In genomic region chrV:19629544-19629943, ce11 we compare ENCODE assay signal across 5 worm cellular contexts.
TF ChIP-seq lines count a peak whose summit lies in the region.

No protein-coding gene starts in this region.

TF ChIP-seq in whole organism, L1 larva, 84 proteins besides CTCF, POLR2A, EP300 and RAD21:
- TF ChIP-seq efl-1 (optimal IDR thresholded peaks at IDR 0.05; lab: Kevin White, UChicago) (no peak), efl-1 (GFP tag; optimal IDR thresholded peaks at IDR 0.05 in 1 of 2; lab: Kevin White, UChicago) (peak in 1 of 2 experiments; percentile 35), nhr-19 (GFP tag; conservative IDR thresholded peaks at IDR 0.05; lab: Robert Waterston, UW) (0 out of 2 replicates have a peak, but pooled peaks have one; percentile 26), nhr-90 (tag; optimal IDR thresholded peaks at IDR 0.05; lab: Kevin White, UChicago; ENCODE audit: poor library complexity) (no peak)

TF ChIP-seq in whole organism, L4 larva, 104 proteins besides CTCF, POLR2A, EP300 and RAD21:
- TF ChIP-seq set-16 (GFP tag; IDR thresholded peaks at IDR 0.05; lab: Robert Waterston, UW) = peak; percentile 40; the same call in 1 of the 2 replicates
- TF ChIP-seq hif-1 (tag; optimal IDR thresholded peaks at IDR 0.05; lab: Kevin White, UChicago) = no peak
- TF ChIP-seq nhr-48 (tag; optimal IDR thresholded peaks at IDR 0.05; lab: Kevin White, UChicago) = no peak
- TF ChIP-seq nhr-41 (GFP tag; IDR thresholded peaks at IDR 0.05; lab: Robert Waterston, UW) = no peak
- 0 out of 2 replicates have a peak, but pooled peaks have one; percentile 5 for TF ChIP-seq tra-1 (GFP tag; IDR thresholded peaks at IDR 0.05; lab: Robert Waterston, UW)
- TF ChIP-seq snpc-4 (tag; optimal IDR thresholded peaks at IDR 0.05; lab: Kevin White, UChicago) = no peak
- peak in 1 of 2 experiments; percentile 67 for TF ChIP-seq unc-62 (GFP tag; optimal IDR thresholded peaks at IDR 0.05 in 1 of 2; lab: Kevin White, UChicago)
- no peak for TF ChIP-seq unc-62 (tag; optimal IDR thresholded peaks at IDR 0.05; lab: Kevin White, UChicago)
- TF ChIP-seq vab-7 (GFP tag; IDR thresholded peaks at IDR 0.05; lab: Robert Waterston, UW) = 0 out of 2 replicates have a peak, but pooled peaks have one; percentile 30
- 0 out of 4 replicates have a peak, but pooled peaks of 1 of the 2 experiments have one; percentile 48 for TF ChIP-seq madf-5 (GFP tag; IDR thresholded peaks at IDR 0.05; lab: Robert Waterston, UW)

TF ChIP-seq in whole organism, early embryonic, 17 proteins besides CTCF, POLR2A, EP300 and RAD21:
- TF ChIP-seq pes-1 (GFP tag; IDR thresholded peaks at IDR 0.05; lab: Robert Waterston, UW) (peak; percentile 53), hmg-4 (GFP tag; optimal IDR thresholded peaks at IDR 0.05; lab: Kevin White, UChicago) (peak; percentile 37), hnd-1 (tag; optimal IDR thresholded peaks at IDR 0.05; lab: Kevin White, UChicago) (no peak)

TF ChIP-seq in whole organism, late embryonic, 69 proteins besides CTCF, POLR2A, EP300 and RAD21:
- no peak for TF ChIP-seq mec-3 (tag; optimal IDR thresholded peaks at IDR 0.05; lab: Kevin White, UChicago; ENCODE audit: borderline replicate concordance)
- TF ChIP-seq unc-42 (tag; optimal IDR thresholded peaks at IDR 0.05; lab: Kevin White, UChicago) = no peak
- no peak for TF ChIP-seq ceh-9 (tag; optimal IDR thresholded peaks at IDR 0.05; lab: Kevin White, UChicago)
- no peak for TF ChIP-seq ztf-16 (tag; optimal IDR thresholded peaks at IDR 0.05; lab: Kevin White, UChicago)
- TF ChIP-seq ceh-34 (tag; optimal IDR thresholded peaks at IDR 0.05; lab: Kevin White, UChicago) = no peak
- TF ChIP-seq unc-3 (GFP tag; conservative IDR thresholded peaks at IDR 0.05; lab: Robert Waterston, UW) = peak; percentile 11; the same call in 1 of the 2 replicates
- TF ChIP-seq unc-3 (tag; optimal IDR thresholded peaks at IDR 0.05; lab: Kevin White, UChicago) = no peak
- no peak for TF ChIP-seq tbx-7 (tag; optimal IDR thresholded peaks at IDR 0.05; lab: Kevin White, UChicago)

TF ChIP-seq in whole organism, young adult, 124 proteins besides CTCF, POLR2A, EP300 and RAD21 (continues in another document):
- TF ChIP-seq fkh-3 (tag; optimal IDR thresholded peaks at IDR 0.05; lab: Kevin White, UChicago) (no peak), nfya-2 (GFP tag; IDR thresholded peaks at IDR 0.05; lab: Robert Waterston, UW) (0 out of 2 replicates have a peak, but pooled peaks have one; percentile 58), ceh-79 (tag; optimal IDR thresholded peaks at IDR 0.05; lab: Kevin White, UChicago) (no peak), F52B5.7 (tag; optimal IDR thresholded peaks at IDR 0.05; lab: Kevin White, UChicago) (no peak), snpc-3.4 (tag; optimal IDR thresholded peaks at IDR 0.05; lab: Kevin White, UChicago) (no peak), F57C9.4 (tag; optimal IDR thresholded peaks at IDR 0.05; lab: Kevin White, UChicago) (no peak), ztf-18 (tag; optimal IDR thresholded peaks at IDR 0.05; lab: Kevin White, UChicago) (no peak), zim-3 (tag; optimal IDR thresholded peaks at IDR 0.05; lab: Kevin White, UChicago) (no peak), nhr-179 (tag; optimal IDR thresholded peaks at IDR 0.05; lab: Kevin White, UChicago) (no peak), gei-17 (GFP tag; optimal IDR thresholded peaks at IDR 0.05; lab: Kevin White, UChicago) (no peak), lsl-1 (GFP tag; optimal IDR thresholded peaks at IDR 0.05; lab: Kevin White, UChicago) (no peak), mxl-1 (tag; optimal IDR thresholded peaks at IDR 0.05; lab: Kevin White, UChicago) (no peak), ztf-28 (GFP tag; IDR thresholded peaks at IDR 0.05; lab: Robert Waterston, UW) (0 out of 2 replicates have a peak, but pooled peaks have one; percentile 44), efl-1 (GFP tag; optimal IDR thresholded peaks at IDR 0.05; lab: Kevin White, UChicago) (no peak), D2030.7 (GFP tag; IDR thresholded peaks at IDR 0.05; lab: Robert Waterston, UW) (0 out of 2 replicates have a peak, but pooled peaks have one; percentile 24), Y53F4B.3 (GFP tag; IDR thresholded peaks at IDR 0.05; lab: Robert Waterston, UW) (no peak), ztf-25 (GFP tag; IDR thresholded peaks at IDR 0.05; lab: Robert Waterston, UW) (no peak), cebp-1 (GFP tag; IDR thresholded peaks at IDR 0.05; lab: Robert Waterston, UW) (no peak), cebp-1 (tag; optimal IDR thresholded peaks at IDR 0.05; lab: Kevin White, UChicago) (no peak), dpl-1 (GFP tag; optimal IDR thresholded peaks at IDR 0.05; lab: Kevin White, UChicago) (no peak), hmg-1.2 (GFP tag; IDR thresholded peaks at IDR 0.05; lab: Robert Waterston, UW) (peak; percentile 96), lin-40 (tag; optimal IDR thresholded peaks at IDR 0.05; lab: Kevin White, UChicago) (no peak), nhr-90 (tag; optimal IDR thresholded peaks at IDR 0.05; lab: Kevin White, UChicago) (no peak), repo-1 (tag; optimal IDR thresholded peaks at IDR 0.05; lab: Kevin White, UChicago) (no peak), K12H6.12 (tag; optimal IDR thresholded peaks at IDR 0.05; lab: Kevin White, UChicago) (no peak), lin-26 (GFP tag; IDR thresholded peaks at IDR 0.05; lab: Robert Waterston, UW) (no peak), Y53G8AR.9 (GFP tag; conservative IDR thresholded peaks at IDR 0.05; lab: Robert Waterston, UW) (no peak), sptf-2 (GFP tag; optimal IDR thresholded peaks at IDR 0.05; lab: Kevin White, UChicago) (no peak), F37B4.10 (GFP tag; IDR thresholded peaks at IDR 0.05; lab: Robert Waterston, UW) (no peak), lag-1 (GFP tag; IDR thresholded peaks at IDR 0.05; lab: Robert Waterston, UW) (no peak), sea-2 (GFP tag; IDR thresholded peaks at IDR 0.05; lab: Robert Waterston, UW) (no peak), hlh-26 (GFP tag; conservative IDR thresholded peaks at IDR 0.05; lab: Robert Waterston, UW) (no peak), C17E4.6 (GFP tag; IDR thresholded peaks at IDR 0.05; lab: Robert Waterston, UW) (0 out of 2 replicates have a peak, but pooled peaks have one; percentile 23), K11D2.4 (GFP tag; IDR thresholded peaks at IDR 0.05; lab: Robert Waterston, UW) (no peak), zfh-2 (GFP tag; conservative IDR thresholded peaks at IDR 0.05; lab: Robert Waterston, UW) (peak; percentile 75), ztf-6 (GFP tag; IDR thresholded peaks at IDR 0.05; lab: Robert Waterston, UW) (no peak), rpc-1 (optimal IDR thresholded peaks at IDR 0.05; lab: Kevin White, UChicago) (no peak), rpc-1 (tag; optimal IDR thresholded peaks at IDR 0.05; lab: Kevin White, UChicago) (no peak), athp-1 (tag; optimal IDR thresholded peaks at IDR 0.05; lab: Kevin White, UChicago) (no peak), snpc-4 (GFP tag; optimal IDR thresholded peaks at IDR 0.05; lab: Kevin White, UChicago) (no peak), snpc-4 (tag; optimal IDR thresholded peaks at IDR 0.05; lab: Kevin White, UChicago) (no peak), B0336.3 (GFP tag; IDR thresholded peaks at IDR 0.05; lab: Robert Waterston, UW) (no peak), ama-1 (optimal IDR thresholded peaks at IDR 0.05; lab: Kevin White, UChicago) (no peak), ama-1 (GFP tag; optimal IDR thresholded peaks at IDR 0.05; lab: Kevin White, UChicago) (no peak), pha-4 (tag; optimal IDR thresholded peaks at IDR 0.05; lab: Kevin White, UChicago) (no peak), him-1 (tag; optimal IDR thresholded peaks at IDR 0.05; lab: Kevin White, UChicago) (no peak), mel-28 (tag; optimal IDR thresholded peaks at IDR 0.05; lab: Kevin White, UChicago; ENCODE audit: borderline replicate concordance) (no peak), ceh-58 (GFP tag; IDR thresholded peaks at IDR 0.05; lab: Robert Waterston, UW) (no peak), F49E8.2 (tag; optimal IDR thresholded peaks at IDR 0.05; lab: Kevin White, UChicago; ENCODE audit: insufficient read depth) (no peak), bed-2 (GFP tag; IDR thresholded peaks at IDR 0.05; lab: Robert Waterston, UW) (no peak), chd-7 (tag; optimal IDR thresholded peaks at IDR 0.05; lab: Kevin White, UChicago) (no peak), tlf-1 (GFP tag; optimal IDR thresholded peaks at IDR 0.05; lab: Kevin White, UChicago) (no peak), pbrm-1 (GFP tag; IDR thresholded peaks at IDR 0.05; lab: Robert Waterston, UW) (no peak), ets-4 (GFP tag; optimal IDR thresholded peaks at IDR 0.05; lab: Kevin White, UChicago) (no peak), T07F8.4 (tag; optimal IDR thresholded peaks at IDR 0.05; lab: Kevin White, UChicago) (no peak), B0035.1 (tag; optimal IDR thresholded peaks at IDR 0.05; lab: Kevin White, UChicago) (no peak), let-526 (GFP tag; IDR thresholded peaks at IDR 0.05; lab: Robert Waterston, UW) (0 out of 2 replicates have a peak, but pooled peaks have one; percentile 50), attf-3 (GFP tag; conservative IDR thresholded peaks at IDR 0.05; lab: Robert Waterston, UW) (no peak), ceh-100 (GFP tag; IDR thresholded peaks at IDR 0.05; lab: Robert Waterston, UW) (no peak), ceh-27 (GFP tag; optimal IDR thresholded peaks at IDR 0.05; lab: Kevin White, UChicago) (no peak), aptf-3 (GFP tag; IDR thresholded peaks at IDR 0.05; lab: Robert Waterston, UW) (0 out of 2 replicates have a peak, but pooled peaks have one; percentile 72), madf-10 (tag; optimal IDR thresholded peaks at IDR 0.05; lab: Kevin White, UChicago) (no peak), madf-6 (GFP tag; IDR thresholded peaks at IDR 0.05; lab: Robert Waterston, UW) (no peak), ZK185.1 (tag; optimal IDR thresholded peaks at IDR 0.05; lab: Kevin White, UChicago; ENCODE audit: poor library complexity, severe bottlenecking) (no peak), nhr-120 (GFP tag; IDR thresholded peaks at IDR 0.05; lab: Robert Waterston, UW) (no peak), hlh-12 (tag; optimal IDR thresholded peaks at IDR 0.05; lab: Kevin White, UChicago) (no peak), T26A5.8 (tag; optimal IDR thresholded peaks at IDR 0.05; lab: Kevin White, UChicago) (no peak), lsy-27 (tag; optimal IDR thresholded peaks at IDR 0.05; lab: Kevin White, UChicago; ENCODE audit: borderline replicate concordance, insufficient read depth) (no peak), dpff-1 (tag; optimal IDR thresholded peaks at IDR 0.05; lab: Kevin White, UChicago) (no peak)
